Fruit fly (Drosophila melanogaster) S2 (cell line): ENCODE measurements around the gene Ddx1.

Experiments
- CG8478 ChIP-seq: fragments of >200 bp; optimal IDR thresholded peaks from 2 replicates; lab custom pipeline; 2018
- CTCF ChIP-seq, 2 experiments: fragments of >200 bp; optimal IDR thresholded peaks; 2 replicates each; lab custom pipeline; 2018

- TF ChIP-seq CG8478 (lab: Kevin White, UChicago): no peak
- TF ChIP-seq CTCF (optimal IDR thresholded peaks at IDR 0.05; lab: Kevin White, UChicago): no peak
Measured at dm6 chr3L:22276614-22277013, 13.4 kb downstream of the Ddx1 start.
